In genomic region chrX:13665447-13665846, ce11 we compare ENCODE assay signal across 3 worm cellular contexts.
A peak's percentile ranks its signal among the peaks of the same experiment; 100 is the strongest.
TF ChIP-seq lines count a peak whose summit lies in the region.

No protein-coding gene starts in this region.

TF ChIP-seq in whole organism, L1 larva, 84 proteins besides CTCF, POLR2A, EP300 and RAD21 (continued from another document and continues in another):
- TF ChIP-seq fkh-8 (tag; optimal IDR thresholded peaks at IDR 0.05; lab: Kevin White, UChicago) (peak; percentile 83), ceh-82 (tag; optimal IDR thresholded peaks at IDR 0.05; lab: Kevin White, UChicago) (peak; percentile 84 to 88 (median 85)), nhr-20 (tag; optimal IDR thresholded peaks at IDR 0.05; lab: Kevin White, UChicago) (peak; percentile 91), lin-15B (tag; optimal IDR thresholded peaks at IDR 0.05; lab: Kevin White, UChicago) (no peak), nhr-237 (tag; optimal IDR thresholded peaks at IDR 0.05; lab: Kevin White, UChicago) (no peak), rnt-1 (tag; optimal IDR thresholded peaks at IDR 0.05; lab: Kevin White, UChicago) (peak; percentile 90), C34B4.2 (tag; optimal IDR thresholded peaks at IDR 0.05; lab: Kevin White, UChicago) (no peak), efl-1 (optimal IDR thresholded peaks at IDR 0.05; lab: Kevin White, UChicago) (peak; percentile 51 to 52), efl-1 (GFP tag; optimal IDR thresholded peaks at IDR 0.05 in 1 of 2; lab: Kevin White, UChicago) (peak; percentile 36 to 93), unc-86 (tag; optimal IDR thresholded peaks at IDR 0.05; lab: Kevin White, UChicago) (peak; percentile 81), lir-3 (tag; optimal IDR thresholded peaks at IDR 0.05; lab: Kevin White, UChicago; ENCODE audit: poor library complexity) (peak; percentile 60), fos-1 (tag; optimal IDR thresholded peaks at IDR 0.05; lab: Kevin White, UChicago) (peak; percentile 68), mdl-1 (tag; optimal IDR thresholded peaks at IDR 0.05; lab: Kevin White, UChicago) (peak in 1 of 2 experiments; percentile 89), elt-3 (tag; optimal IDR thresholded peaks at IDR 0.05; lab: Kevin White, UChicago) (peak in 3 of 6 experiments; percentile 50 to 84 (median 60)), unc-30 (tag; optimal IDR thresholded peaks at IDR 0.05; lab: Kevin White, UChicago) (no peak), hpl-2 (GFP tag; optimal IDR thresholded peaks at IDR 0.05; lab: Kevin White, UChicago) (peak; percentile 27), Y116A8C.19 (tag; optimal IDR thresholded peaks at IDR 0.05; lab: Kevin White, UChicago; ENCODE audit: borderline replicate concordance) (no peak), swsn-7 (tag; optimal IDR thresholded peaks at IDR 0.05; lab: Kevin White, UChicago) (peak; percentile 88), vab-15 (tag; optimal IDR thresholded peaks at IDR 0.05; lab: Kevin White, UChicago) (peak; percentile 87), isw-1 (GFP tag; IDR thresholded peaks at IDR 0.05; lab: Robert Waterston, UW) (peak; percentile 55), nhr-28 (tag; optimal IDR thresholded peaks at IDR 0.05; lab: Kevin White, UChicago) (no peak), ztf-4 (tag; optimal IDR thresholded peaks at IDR 0.05; lab: Kevin White, UChicago) (peak; percentile 1), lin-39 (tag; optimal IDR thresholded peaks at IDR 0.05; lab: Kevin White, UChicago) (peak; percentile 34), nhr-11 (tag; optimal IDR thresholded peaks at IDR 0.05; lab: Kevin White, UChicago) (no peak), dpl-1 (GFP tag; optimal IDR thresholded peaks at IDR 0.05; lab: Kevin White, UChicago) (peak; percentile 6 to 58 (median 28)), aha-1 (tag; optimal IDR thresholded peaks at IDR 0.05; lab: Kevin White, UChicago) (no peak), nhr-85 (tag; lab: Kevin White, UChicago) (peak; percentile 84), lin-14 (GFP tag; optimal IDR thresholded peaks at IDR 0.05; lab: Kevin White, UChicago) (peak; percentile 86), unc-130 (tag; optimal IDR thresholded peaks at IDR 0.05; lab: Kevin White, UChicago) (peak; percentile 12), nhr-71 (tag; optimal IDR thresholded peaks at IDR 0.05; lab: Kevin White, UChicago) (peak; percentile 88), snu-23 (GFP tag; optimal IDR thresholded peaks at IDR 0.05; lab: Kevin White, UChicago) (peak; percentile 93), ceh-90 (tag; optimal IDR thresholded peaks at IDR 0.05; lab: Kevin White, UChicago) (no peak), C04F5.9 (tag; optimal IDR thresholded peaks at IDR 0.05; lab: Kevin White, UChicago) (no peak), nhr-76 (tag; optimal IDR thresholded peaks at IDR 0.05; lab: Kevin White, UChicago) (no peak), egl-27 (tag; optimal IDR thresholded peaks at IDR 0.05; lab: Kevin White, UChicago) (no peak), blmp-1 (tag; optimal IDR thresholded peaks at IDR 0.05; lab: Kevin White, UChicago) (peak; percentile 50), egl-13 (tag; optimal IDR thresholded peaks at IDR 0.05; lab: Kevin White, UChicago) (peak; percentile 85), C16A3.4 (tag; optimal IDR thresholded peaks at IDR 0.05; lab: Kevin White, UChicago) (peak; percentile 90), ama-1 (optimal IDR thresholded peaks at IDR 0.05; lab: Kevin White, UChicago) (peak; percentile 47), unc-62 (GFP tag; optimal IDR thresholded peaks at IDR 0.05; lab: Kevin White, UChicago) (no peak), hlh-17 (GFP tag; optimal IDR thresholded peaks at IDR 0.05; lab: Kevin White, UChicago; ENCODE audit: borderline replicate concordance) (no peak), irx-1 (tag; optimal IDR thresholded peaks at IDR 0.05; lab: Kevin White, UChicago) (peak; percentile 75), nhr-47 (tag; optimal IDR thresholded peaks at IDR 0.05; lab: Kevin White, UChicago) (peak; percentile 92), jun-1 (tag; optimal IDR thresholded peaks at IDR 0.05; lab: Kevin White, UChicago) (peak; percentile 82)

TF ChIP-seq in whole organism, L3 larva, 47 proteins besides CTCF, POLR2A, EP300 and RAD21 (continued from another document):
- TF ChIP-seq ceh-28 (tag; optimal IDR thresholded peaks at IDR 0.05; lab: Kevin White, UChicago) (peak; percentile 13), ztf-4 (tag; optimal IDR thresholded peaks at IDR 0.05; lab: Kevin White, UChicago) (peak; percentile 49), nhr-25 (tag; optimal IDR thresholded peaks at IDR 0.05; lab: Kevin White, UChicago) (peak; percentile 46), nhr-12 (tag; optimal IDR thresholded peaks at IDR 0.05; lab: Kevin White, UChicago) (no peak), nhr-76 (tag; optimal IDR thresholded peaks at IDR 0.05; lab: Kevin White, UChicago) (peak; percentile 37), egl-27 (tag; optimal IDR thresholded peaks at IDR 0.05; lab: Kevin White, UChicago) (peak; percentile 30), snpc-4 (tag; optimal IDR thresholded peaks at IDR 0.05; lab: Kevin White, UChicago) (peak; percentile 11), ceh-82 (tag; optimal IDR thresholded peaks at IDR 0.05; lab: Kevin White, UChicago) (peak; percentile 37), nhr-43 (tag; optimal IDR thresholded peaks at IDR 0.05; lab: Kevin White, UChicago; ENCODE audit: poor library complexity, severe bottlenecking) (peak; percentile 81), hmg-11 (tag; optimal IDR thresholded peaks at IDR 0.05; lab: Kevin White, UChicago) (peak; percentile 99), zag-1 (tag; optimal IDR thresholded peaks at IDR 0.05; lab: Kevin White, UChicago) (no peak), nhr-11 (tag; optimal IDR thresholded peaks at IDR 0.05; lab: Kevin White, UChicago) (peak; percentile 33), lsy-12 (tag; optimal IDR thresholded peaks at IDR 0.05; lab: Kevin White, UChicago) (peak; percentile 85), nhr-23 (tag; optimal IDR thresholded peaks at IDR 0.05; lab: Kevin White, UChicago) (peak; percentile 67), mml-1 (tag; optimal IDR thresholded peaks at IDR 0.05; lab: Kevin White, UChicago) (no peak), ama-1 (optimal IDR thresholded peaks at IDR 0.05; lab: Kevin White, UChicago) (peak; percentile 49), jun-1 (tag; optimal IDR thresholded peaks at IDR 0.05; lab: Kevin White, UChicago) (peak; percentile 86), lin-15B (tag; optimal IDR thresholded peaks at IDR 0.05; lab: Kevin White, UChicago) (peak; percentile 38), tbx-2 (tag; optimal IDR thresholded peaks at IDR 0.05; lab: Kevin White, UChicago) (peak; percentile 85), elt-2 (tag; optimal IDR thresholded peaks at IDR 0.05; lab: Kevin White, UChicago) (peak; percentile 49), fkh-10 (GFP tag; optimal IDR thresholded peaks at IDR 0.05; lab: Kevin White, UChicago) (peak; percentile 51), lin-39 (tag; optimal IDR thresholded peaks at IDR 0.05; lab: Kevin White, UChicago) (peak; percentile 87), R02D3.7 (tag; optimal IDR thresholded peaks at IDR 0.05; lab: Kevin White, UChicago) (peak; percentile 38), elt-1 (tag; optimal IDR thresholded peaks at IDR 0.05; lab: Kevin White, UChicago) (peak; percentile 58)

TF ChIP-seq in whole organism, young adult, 124 proteins besides CTCF, POLR2A, EP300 and RAD21 (continued from another document and continues in another):
- TF ChIP-seq dpff-1 (tag; optimal IDR thresholded peaks at IDR 0.05; lab: Kevin White, UChicago) (peak; percentile 37), F39B2.1 (GFP tag; IDR thresholded peaks at IDR 0.05; lab: Robert Waterston, UW) (peak; percentile 37; the same call in 1 of the 2 replicates), ztf-26 (tag; optimal IDR thresholded peaks at IDR 0.05; lab: Kevin White, UChicago) (peak; percentile 89), lir-1 (GFP tag; conservative IDR thresholded peaks at IDR 0.05; lab: Robert Waterston, UW) (peak; percentile 88), T26A5.8 (tag; optimal IDR thresholded peaks at IDR 0.05; lab: Kevin White, UChicago) (peak; percentile 94), chd-7 (tag; optimal IDR thresholded peaks at IDR 0.05; lab: Kevin White, UChicago) (peak; percentile 97), F23B12.7 (tag; optimal IDR thresholded peaks at IDR 0.05; lab: Kevin White, UChicago; ENCODE audit: insufficient read depth) (peak; percentile 73), snpc-4 (GFP tag; optimal IDR thresholded peaks at IDR 0.05; lab: Kevin White, UChicago) (peak; percentile 85), snpc-4 (tag; optimal IDR thresholded peaks at IDR 0.05; lab: Kevin White, UChicago) (peak in 3 of 4 experiments; percentile 82 to 87 (median 84)), mes-4 (tag; optimal IDR thresholded peaks at IDR 0.05; lab: Kevin White, UChicago) (peak; percentile 94), ztf-6 (GFP tag; IDR thresholded peaks at IDR 0.05; lab: Robert Waterston, UW) (peak; percentile 95; the same call in 1 of the 2 replicates), unc-62 (GFP tag; optimal IDR thresholded peaks at IDR 0.05; lab: Kevin White, UChicago) (no peak), Y53F4B.3 (GFP tag; IDR thresholded peaks at IDR 0.05; lab: Robert Waterston, UW) (0 out of 2 replicates have a peak, but pooled peaks have one; percentile 40), ztf-25 (GFP tag; IDR thresholded peaks at IDR 0.05; lab: Robert Waterston, UW) (peak; percentile 92), ceh-79 (tag; optimal IDR thresholded peaks at IDR 0.05; lab: Kevin White, UChicago) (peak; percentile 96), F55B11.4 (tag; optimal IDR thresholded peaks at IDR 0.05; lab: Kevin White, UChicago; ENCODE audit: borderline replicate concordance, insufficient read depth) (no peak), lin-40 (tag; optimal IDR thresholded peaks at IDR 0.05; lab: Kevin White, UChicago) (peak; percentile 93), lsy-27 (tag; optimal IDR thresholded peaks at IDR 0.05; lab: Kevin White, UChicago; ENCODE audit: borderline replicate concordance, insufficient read depth) (peak; percentile 73), ceh-40 (GFP tag; IDR thresholded peaks at IDR 0.05; lab: Robert Waterston, UW) (peak; percentile 93), nfyb-1 (GFP tag; IDR thresholded peaks at IDR 0.05; lab: Robert Waterston, UW) (peak; percentile 96), F52B5.7 (tag; optimal IDR thresholded peaks at IDR 0.05; lab: Kevin White, UChicago) (peak; percentile 99), ets-4 (GFP tag; optimal IDR thresholded peaks at IDR 0.05; lab: Kevin White, UChicago) (peak; percentile 96), cebp-2 (GFP tag; IDR thresholded peaks at IDR 0.05; lab: Robert Waterston, UW) (peak; percentile 97), nhr-120 (GFP tag; IDR thresholded peaks at IDR 0.05; lab: Robert Waterston, UW) (peak; percentile 96), dpl-1 (GFP tag; optimal IDR thresholded peaks at IDR 0.05; lab: Kevin White, UChicago) (peak; percentile 12), F33H1.4 (GFP tag; IDR thresholded peaks at IDR 0.05; lab: Robert Waterston, UW) (0 out of 2 replicates have a peak, but pooled peaks have one; percentile 26), cebp-1 (GFP tag; IDR thresholded peaks at IDR 0.05; lab: Robert Waterston, UW) (peak; percentile 71), cebp-1 (tag; optimal IDR thresholded peaks at IDR 0.05; lab: Kevin White, UChicago) (peak; percentile 90), ccch-3 (GFP tag; optimal IDR thresholded peaks at IDR 0.05; lab: Kevin White, UChicago) (peak; percentile 62), ceh-58 (GFP tag; IDR thresholded peaks at IDR 0.05; lab: Robert Waterston, UW) (0 out of 2 replicates have a peak, but pooled peaks have one; percentile 68), let-526 (GFP tag; IDR thresholded peaks at IDR 0.05; lab: Robert Waterston, UW) (peak; percentile 82), K12H6.12 (tag; optimal IDR thresholded peaks at IDR 0.05; lab: Kevin White, UChicago) (peak; percentile 87), F37B4.10 (GFP tag; IDR thresholded peaks at IDR 0.05; lab: Robert Waterston, UW) (0 out of 2 replicates have a peak, but pooled peaks have one; percentile 86), repo-1 (tag; optimal IDR thresholded peaks at IDR 0.05; lab: Kevin White, UChicago) (peak; percentile 85), F57A8.1 (GFP tag; optimal IDR thresholded peaks at IDR 0.05; lab: Kevin White, UChicago) (peak; percentile 79), nhr-179 (tag; optimal IDR thresholded peaks at IDR 0.05; lab: Kevin White, UChicago) (peak; percentile 87), rpc-1 (optimal IDR thresholded peaks at IDR 0.05; lab: Kevin White, UChicago) (peak; percentile 100), rpc-1 (tag; optimal IDR thresholded peaks at IDR 0.05; lab: Kevin White, UChicago) (peak; percentile 99), B0336.3 (GFP tag; IDR thresholded peaks at IDR 0.05; lab: Robert Waterston, UW) (peak; percentile 89), Y56A3A.18 (GFP tag; IDR thresholded peaks at IDR 0.05; lab: Robert Waterston, UW) (peak; percentile 97), mxl-1 (tag; optimal IDR thresholded peaks at IDR 0.05; lab: Kevin White, UChicago) (peak; percentile 97), ceh-91 (GFP tag; IDR thresholded peaks at IDR 0.05; lab: Robert Waterston, UW) (no peak), athp-1 (tag; optimal IDR thresholded peaks at IDR 0.05; lab: Kevin White, UChicago) (peak; percentile 94), hlh-26 (GFP tag; conservative IDR thresholded peaks at IDR 0.05; lab: Robert Waterston, UW) (peak; percentile 77; the same call in 1 of the 2 replicates), hmg-1.2 (GFP tag; IDR thresholded peaks at IDR 0.05; lab: Robert Waterston, UW) (peak; percentile 89), bed-1 (GFP tag; IDR thresholded peaks at IDR 0.05; lab: Robert Waterston, UW) (peak; percentile 91; the same call in 1 of the 2 replicates), sptf-2 (GFP tag; optimal IDR thresholded peaks at IDR 0.05; lab: Kevin White, UChicago) (peak; percentile 88), hrde-1 (tag; optimal IDR thresholded peaks at IDR 0.05; lab: Kevin White, UChicago; ENCODE audit: borderline replicate concordance) (peak; percentile 89), madf-8 (GFP tag; conservative IDR thresholded peaks at IDR 0.05; lab: Robert Waterston, UW) (no peak), rcor-1 (GFP tag; IDR thresholded peaks at IDR 0.05; lab: Robert Waterston, UW) (peak; percentile 94), hlh-12 (tag; optimal IDR thresholded peaks at IDR 0.05; lab: Kevin White, UChicago) (peak; percentile 80), lsl-1 (GFP tag; optimal IDR thresholded peaks at IDR 0.05; lab: Kevin White, UChicago) (peak; percentile 32), ceh-100 (GFP tag; IDR thresholded peaks at IDR 0.05; lab: Robert Waterston, UW) (peak; percentile 78), pha-4 (tag; optimal IDR thresholded peaks at IDR 0.05; lab: Kevin White, UChicago) (no peak), C06A6.2 (GFP tag; conservative IDR thresholded peaks at IDR 0.05; lab: Robert Waterston, UW) (peak; percentile 55; the same call in 1 of the 2 replicates), egl-44 (GFP tag; IDR thresholded peaks at IDR 0.05; lab: Robert Waterston, UW) (peak; percentile 96), Y95B8A.8 (GFP tag; IDR thresholded peaks at IDR 0.05; lab: Robert Waterston, UW) (0 out of 2 replicates have a peak, but pooled peaks have one; percentile 38), sea-2 (GFP tag; IDR thresholded peaks at IDR 0.05; lab: Robert Waterston, UW) (peak; percentile 89), D2030.7 (GFP tag; IDR thresholded peaks at IDR 0.05; lab: Robert Waterston, UW) (peak; percentile 89), let-607 (tag; optimal IDR thresholded peaks at IDR 0.05; lab: Kevin White, UChicago) (peak; percentile 65 to 83), gei-17 (GFP tag; optimal IDR thresholded peaks at IDR 0.05; lab: Kevin White, UChicago) (peak; percentile 88), Y67H2A.10 (GFP tag; conservative IDR thresholded peaks at IDR 0.05; lab: Robert Waterston, UW) (0 out of 2 replicates have a peak, but pooled peaks have one; percentile 54), nfya-2 (GFP tag; IDR thresholded peaks at IDR 0.05; lab: Robert Waterston, UW) (no peak), lin-26 (GFP tag; IDR thresholded peaks at IDR 0.05; lab: Robert Waterston, UW) (peak; percentile 99), zfh-2 (GFP tag; conservative IDR thresholded peaks at IDR 0.05; lab: Robert Waterston, UW) (peak; percentile 82), fkh-3 (tag; optimal IDR thresholded peaks at IDR 0.05; lab: Kevin White, UChicago) (peak; percentile 97), dox-1 (GFP tag; IDR thresholded peaks at IDR 0.05; lab: Robert Waterston, UW) (peak; percentile 93), B0035.1 (tag; optimal IDR thresholded peaks at IDR 0.05; lab: Kevin White, UChicago) (peak; percentile 90), ztf-28 (GFP tag; IDR thresholded peaks at IDR 0.05; lab: Robert Waterston, UW) (peak; percentile 77; the same call in 1 of the 2 replicates)
